Worm (Caenorhabditis elegans): Measurements from ENCODE around the gene tomm-70.

The tomm-70 gene

DNA sequence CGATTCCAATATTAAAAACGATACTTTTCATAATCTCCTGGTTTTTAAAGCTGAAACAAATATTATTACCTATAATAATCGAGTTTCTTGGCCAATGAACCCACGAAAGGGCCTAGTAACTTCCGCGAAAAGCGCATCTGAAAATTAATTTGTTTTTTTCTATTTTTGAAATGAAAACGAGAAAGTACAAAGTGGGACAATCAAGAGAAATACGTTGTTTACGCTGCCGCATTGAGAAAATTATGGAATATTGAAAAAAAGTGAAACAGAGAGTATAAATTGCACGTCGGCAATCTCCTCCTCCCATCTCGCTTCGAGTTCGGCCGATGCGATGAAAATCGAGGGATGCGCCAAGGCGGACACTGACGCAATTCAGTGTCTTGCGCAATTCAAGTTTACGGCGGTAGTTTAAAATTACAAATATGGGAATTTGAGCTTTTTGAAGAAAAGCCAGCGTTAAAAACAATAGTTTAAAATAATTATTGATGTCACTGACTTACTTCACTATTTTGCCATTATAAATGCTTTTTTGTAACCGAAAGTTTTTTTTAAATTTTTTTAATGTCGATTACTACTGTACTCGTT lies 13.2 kb downstream of the tomm-70 start, which contains the start of gene pdhk-2:
TSS of gene pdhk-2 (minus strand) at position 137 of the 585 bp plus-strand sequence.
- TF ChIP-seq med-1 (GFP tag; optimal IDR thresholded peaks at IDR 0.05; ENCODE audit: insufficient read depth): no peak
- 0 out of 2 replicates have a peak, but pooled peaks have one; percentile 5 for TF ChIP-seq ref-1 (GFP tag; conservative IDR thresholded peaks at IDR 0.05)
- TF ChIP-seq flt-1 (GFP tag; IDR thresholded peaks at IDR 0.05): peak; percentile 81
- peak; percentile 69; the same call in 1 of the 2 replicates for TF ChIP-seq tab-1 (GFP tag; IDR thresholded peaks at IDR 0.05)
- TF ChIP-seq klf-2 (GFP tag; conservative IDR thresholded peaks at IDR 0.05): 0 out of 2 replicates have a peak, but pooled peaks have one; percentile 63
- peak; percentile 90 for TF ChIP-seq ztf-23 (GFP tag; IDR thresholded peaks at IDR 0.05)
- TF ChIP-seq T22C8.4 (GFP tag; IDR thresholded peaks at IDR 0.05): no peak
- peak; percentile 72 for TF ChIP-seq cog-1 (tag; optimal IDR thresholded peaks at IDR 0.05)
- no peak for TF ChIP-seq ztf-29 (GFP tag; IDR thresholded peaks at IDR 0.05)

DNA sequence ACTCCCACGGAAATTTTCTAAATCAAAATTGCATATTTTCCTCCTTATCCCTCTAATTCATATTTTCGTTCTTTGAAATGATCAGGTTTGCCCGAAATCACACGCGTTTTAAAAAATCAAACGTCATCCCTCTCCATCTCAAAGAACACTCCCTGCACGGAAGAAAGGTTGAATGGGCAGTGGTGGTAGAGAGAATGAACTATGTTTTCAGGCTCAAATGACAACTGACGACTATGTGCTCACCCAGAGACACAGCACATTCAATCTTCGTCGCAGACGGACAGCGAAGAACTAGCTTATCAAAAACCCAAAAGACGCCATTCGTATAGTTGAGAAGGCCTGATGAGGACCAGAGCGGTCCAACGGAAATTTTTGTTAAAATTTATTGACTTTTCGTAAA lies 14.8 kb downstream of the tomm-70 start:
- TF ChIP-seq med-1 (GFP tag; optimal IDR thresholded peaks at IDR 0.05; ENCODE audit: insufficient read depth) (no peak), T22C8.4 (GFP tag; IDR thresholded peaks at IDR 0.05) (no peak), ref-1 (GFP tag; conservative IDR thresholded peaks at IDR 0.05) (no peak), cog-1 (tag; optimal IDR thresholded peaks at IDR 0.05) (no peak), klf-2 (GFP tag; conservative IDR thresholded peaks at IDR 0.05) (no peak), tab-1 (GFP tag; IDR thresholded peaks at IDR 0.05) (no peak), ztf-23 (GFP tag; IDR thresholded peaks at IDR 0.05) (no peak), flt-1 (GFP tag; IDR thresholded peaks at IDR 0.05) (no peak), ztf-29 (GFP tag; IDR thresholded peaks at IDR 0.05) (no peak)

DNA sequence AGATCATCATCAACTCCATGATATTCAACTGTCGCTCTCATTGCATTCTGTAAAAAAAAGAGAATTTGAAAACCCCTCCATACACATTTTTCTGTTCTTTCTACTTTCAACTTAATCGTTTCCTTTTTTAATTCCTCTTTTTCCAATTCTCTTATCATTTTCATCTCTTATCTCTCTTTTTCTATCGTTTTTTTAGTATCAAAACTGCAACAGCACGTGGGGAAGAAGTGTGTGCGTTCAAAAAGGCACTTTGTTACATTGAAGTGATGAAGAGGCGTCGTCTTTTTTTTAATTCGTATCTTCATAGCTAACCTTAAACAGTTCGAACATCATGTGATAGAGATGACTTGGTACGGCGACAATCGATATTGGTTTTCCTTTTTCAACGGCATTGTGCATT lies 15.4 kb downstream of the tomm-70 start:
- TF ChIP-seq med-1 (GFP tag; optimal IDR thresholded peaks at IDR 0.05; ENCODE audit: insufficient read depth) (no peak), ref-1 (GFP tag; conservative IDR thresholded peaks at IDR 0.05) (no peak), ztf-29 (GFP tag; IDR thresholded peaks at IDR 0.05) (no peak), tab-1 (GFP tag; IDR thresholded peaks at IDR 0.05) (no peak), cog-1 (tag; optimal IDR thresholded peaks at IDR 0.05) (no peak), klf-2 (GFP tag; conservative IDR thresholded peaks at IDR 0.05) (no peak), flt-1 (GFP tag; IDR thresholded peaks at IDR 0.05) (no peak), ztf-23 (GFP tag; IDR thresholded peaks at IDR 0.05) (no peak), T22C8.4 (GFP tag; IDR thresholded peaks at IDR 0.05) (no peak)

DNA sequence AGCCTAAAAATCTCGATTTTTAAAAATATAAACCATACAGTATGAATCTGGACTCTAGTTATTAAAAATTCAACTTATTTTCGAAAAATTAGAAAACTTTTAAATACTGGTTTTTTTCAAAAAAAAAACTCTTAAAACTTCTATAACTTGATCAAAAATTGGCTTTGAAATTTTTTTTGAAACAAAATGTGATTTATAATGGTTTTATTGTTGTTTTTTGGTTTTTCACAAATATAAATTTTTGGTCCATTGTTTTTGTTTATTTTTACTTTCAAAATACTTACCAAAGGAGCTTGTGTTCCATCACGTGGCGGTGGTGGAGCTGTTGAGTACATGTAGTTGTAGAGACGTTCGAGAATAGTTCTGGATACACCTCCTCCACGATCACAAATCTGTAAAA lies 16.3 kb downstream of the tomm-70 start:
- TF ChIP-seq cog-1 (tag; optimal IDR thresholded peaks at IDR 0.05): no peak
- TF ChIP-seq tab-1 (GFP tag; IDR thresholded peaks at IDR 0.05): no peak
- no peak for TF ChIP-seq med-1 (GFP tag; optimal IDR thresholded peaks at IDR 0.05; ENCODE audit: insufficient read depth)
- TF ChIP-seq ref-1 (GFP tag; conservative IDR thresholded peaks at IDR 0.05): no peak
- no peak for TF ChIP-seq flt-1 (GFP tag; IDR thresholded peaks at IDR 0.05)
- TF ChIP-seq T22C8.4 (GFP tag; IDR thresholded peaks at IDR 0.05): no peak
- TF ChIP-seq ztf-23 (GFP tag; IDR thresholded peaks at IDR 0.05): no peak
- TF ChIP-seq ztf-29 (GFP tag; IDR thresholded peaks at IDR 0.05): no peak
- TF ChIP-seq klf-2 (GFP tag; conservative IDR thresholded peaks at IDR 0.05): no peak

DNA sequence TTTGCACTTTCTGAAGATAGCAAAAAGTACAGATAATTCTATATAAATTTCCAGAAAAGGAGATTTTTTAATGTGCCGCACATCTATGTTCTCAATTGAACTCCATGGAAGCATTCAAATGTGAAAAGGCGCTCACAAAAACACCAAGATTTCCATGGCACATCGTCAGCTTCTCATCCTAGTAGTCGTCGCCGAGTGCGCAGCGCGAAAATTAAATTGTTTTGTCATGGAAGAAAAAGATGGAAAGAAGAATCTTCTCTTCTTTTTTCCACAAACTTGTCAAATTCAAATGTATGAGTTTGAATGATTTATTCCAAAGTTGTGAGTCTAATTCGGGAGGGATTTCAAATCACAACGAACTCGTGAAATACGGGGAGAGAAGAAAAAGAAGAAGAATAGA lies 17.2 kb downstream of the tomm-70 start:
- TF ChIP-seq cog-1 (tag; optimal IDR thresholded peaks at IDR 0.05): no peak
- no peak for TF ChIP-seq tab-1 (GFP tag; IDR thresholded peaks at IDR 0.05)
- no peak for TF ChIP-seq med-1 (GFP tag; optimal IDR thresholded peaks at IDR 0.05; ENCODE audit: insufficient read depth)
- TF ChIP-seq klf-2 (GFP tag; conservative IDR thresholded peaks at IDR 0.05): no peak
- no peak for TF ChIP-seq ztf-23 (GFP tag; IDR thresholded peaks at IDR 0.05)
- no peak for TF ChIP-seq ztf-29 (GFP tag; IDR thresholded peaks at IDR 0.05)
- no peak for TF ChIP-seq ref-1 (GFP tag; conservative IDR thresholded peaks at IDR 0.05)
- no peak for TF ChIP-seq T22C8.4 (GFP tag; IDR thresholded peaks at IDR 0.05)
- no peak for TF ChIP-seq flt-1 (GFP tag; IDR thresholded peaks at IDR 0.05)

DNA sequence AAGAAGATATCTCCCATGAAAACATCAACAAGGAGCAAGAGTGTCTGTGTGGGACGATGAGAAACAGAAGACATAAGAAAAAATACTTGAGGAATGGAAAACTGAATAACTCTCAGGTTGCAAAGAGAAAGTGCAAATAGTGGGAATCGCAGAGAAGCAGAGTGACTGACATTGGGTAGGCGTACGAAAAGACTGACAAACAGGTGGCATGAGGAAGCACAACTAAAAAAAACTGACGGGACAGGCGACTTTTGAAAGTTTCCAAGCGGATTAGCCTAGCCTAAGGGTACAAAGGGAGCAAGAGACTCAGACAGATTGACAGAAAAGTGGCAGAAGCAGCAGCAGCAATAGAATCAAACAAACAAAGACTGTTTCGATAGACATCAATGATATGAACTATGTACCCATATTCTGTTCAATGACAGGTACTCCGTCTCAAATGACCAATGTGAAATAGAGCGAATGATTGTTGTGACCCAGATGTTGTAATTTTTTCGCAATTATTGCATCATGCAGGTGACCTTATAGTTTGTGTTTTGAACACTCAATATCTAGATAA lies 20.1 kb downstream of the tomm-70 start:
- TF ChIP-seq ztf-29 (GFP tag; IDR thresholded peaks at IDR 0.05): no peak
- no peak for TF ChIP-seq ztf-23 (GFP tag; IDR thresholded peaks at IDR 0.05)
- TF ChIP-seq flt-1 (GFP tag; IDR thresholded peaks at IDR 0.05): peak; percentile 59

DNA sequence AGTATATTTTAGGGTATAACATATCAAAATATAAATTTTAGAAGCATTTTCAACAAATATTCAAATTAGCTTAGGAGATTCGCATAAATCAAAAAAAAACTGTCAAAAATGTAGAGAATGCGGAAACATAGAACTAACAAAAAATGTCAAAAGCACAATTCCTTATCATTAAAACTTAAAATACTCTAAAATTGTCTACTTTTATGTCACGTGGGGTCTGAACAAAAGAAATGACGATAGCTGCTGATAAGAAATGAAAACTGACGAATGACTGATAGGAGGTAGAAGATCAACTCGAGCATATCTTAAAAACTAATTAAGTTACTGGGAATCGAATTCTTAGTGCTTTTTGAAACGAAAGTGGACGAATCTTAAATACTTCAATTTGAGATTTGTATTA lies 20.9 kb downstream of the tomm-70 start:
- TF ChIP-seq T22C8.4 (GFP tag; IDR thresholded peaks at IDR 0.05) (no peak), cog-1 (tag; optimal IDR thresholded peaks at IDR 0.05) (no peak), ztf-29 (GFP tag; IDR thresholded peaks at IDR 0.05) (no peak), flt-1 (GFP tag; IDR thresholded peaks at IDR 0.05) (no peak), ref-1 (GFP tag; conservative IDR thresholded peaks at IDR 0.05) (no peak), tab-1 (GFP tag; IDR thresholded peaks at IDR 0.05) (no peak), ztf-23 (GFP tag; IDR thresholded peaks at IDR 0.05) (no peak), med-1 (GFP tag; optimal IDR thresholded peaks at IDR 0.05; ENCODE audit: insufficient read depth) (no peak), klf-2 (GFP tag; conservative IDR thresholded peaks at IDR 0.05) (no peak)

DNA sequence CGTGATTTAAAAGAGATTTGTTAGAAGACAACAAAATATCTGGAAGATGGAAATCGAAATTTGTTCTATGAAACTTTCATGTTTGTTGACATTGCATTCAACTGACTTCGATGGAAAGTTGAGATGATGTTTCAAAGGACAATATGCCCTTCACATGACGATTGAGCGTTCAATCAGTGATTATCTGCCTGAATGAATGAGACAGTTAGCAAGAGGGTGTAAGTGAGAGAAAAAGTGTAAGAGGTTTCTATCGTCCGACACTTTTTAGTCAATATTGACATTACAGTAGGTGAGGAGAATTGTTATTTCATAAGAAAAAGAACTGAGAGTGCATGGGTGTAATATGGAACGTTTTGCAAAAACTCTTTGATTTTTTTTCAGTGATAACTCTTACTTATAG lies 21.3 kb downstream of the tomm-70 start:
- no peak for TF ChIP-seq tab-1 (GFP tag; IDR thresholded peaks at IDR 0.05)
- no peak for TF ChIP-seq flt-1 (GFP tag; IDR thresholded peaks at IDR 0.05)
- TF ChIP-seq ref-1 (GFP tag; conservative IDR thresholded peaks at IDR 0.05): no peak
- TF ChIP-seq cog-1 (tag; optimal IDR thresholded peaks at IDR 0.05): no peak
- no peak for TF ChIP-seq ztf-23 (GFP tag; IDR thresholded peaks at IDR 0.05)
- no peak for TF ChIP-seq klf-2 (GFP tag; conservative IDR thresholded peaks at IDR 0.05)
- no peak for TF ChIP-seq ztf-29 (GFP tag; IDR thresholded peaks at IDR 0.05)
- no peak for TF ChIP-seq med-1 (GFP tag; optimal IDR thresholded peaks at IDR 0.05; ENCODE audit: insufficient read depth)
- no peak for TF ChIP-seq T22C8.4 (GFP tag; IDR thresholded peaks at IDR 0.05)

DNA sequence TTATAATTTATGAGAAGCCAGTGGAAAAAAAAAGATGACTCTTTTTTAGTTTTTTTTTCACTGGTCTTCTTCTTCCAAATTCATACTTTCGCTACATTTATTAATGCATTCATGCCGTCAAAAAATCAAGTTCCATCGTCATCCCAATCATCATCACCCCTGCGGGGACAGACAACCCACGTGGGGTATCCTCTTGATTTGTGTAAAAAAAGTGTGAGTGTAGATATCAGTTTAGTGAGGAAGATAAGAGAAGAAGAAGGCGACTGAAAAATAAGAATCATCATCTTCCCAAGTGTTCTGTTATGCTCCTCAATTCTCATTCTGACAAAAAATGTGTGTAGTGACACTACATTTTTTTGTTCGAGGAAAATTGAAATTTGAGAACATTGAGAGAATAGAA lies 22.6 kb downstream of the tomm-70 start:
- TF ChIP-seq ztf-23 (GFP tag; IDR thresholded peaks at IDR 0.05) (no peak), ref-1 (GFP tag; conservative IDR thresholded peaks at IDR 0.05) (no peak), flt-1 (GFP tag; IDR thresholded peaks at IDR 0.05) (no peak), klf-2 (GFP tag; conservative IDR thresholded peaks at IDR 0.05) (no peak), T22C8.4 (GFP tag; IDR thresholded peaks at IDR 0.05) (no peak), tab-1 (GFP tag; IDR thresholded peaks at IDR 0.05) (no peak), cog-1 (tag; optimal IDR thresholded peaks at IDR 0.05) (no peak), med-1 (GFP tag; optimal IDR thresholded peaks at IDR 0.05; ENCODE audit: insufficient read depth) (no peak), ztf-29 (GFP tag; IDR thresholded peaks at IDR 0.05) (no peak)

Data from whole organism, midembryonic.